In genomic region chr3R:28623564-28623963, dm6 we compare ENCODE assay signal across 2 fruit fly cellular contexts.
TF ChIP-seq lines count a peak whose summit lies in the region.

No protein-coding gene starts in this region.

TF ChIP-seq in whole organism, embryonic, 481 proteins besides CTCF, POLR2A, EP300 and RAD21 (continued from another document and continues in another):
- TF ChIP-seq dimm (GFP tag; IDR thresholded peaks at IDR 0.05; lab: Robert Waterston, UW) = no peak
- TF ChIP-seq sqz (GFP tag; optimal IDR thresholded peaks at IDR 0.05; lab: Kevin White, UChicago) = no peak
- no peak for TF ChIP-seq ssp (GFP tag; IDR thresholded peaks at IDR 0.05; lab: Robert Waterston, UW)
- TF ChIP-seq vvl (GFP tag; IDR thresholded peaks at IDR 0.05; lab: Robert Waterston, UW) = no peak
- no peak for TF ChIP-seq CG1832 (GFP tag; optimal IDR thresholded peaks at IDR 0.05; lab: Kevin White, UChicago)
- TF ChIP-seq Tbp (GFP tag; optimal IDR thresholded peaks at IDR 0.05; lab: Kevin White, UChicago) = no peak
- TF ChIP-seq crol (GFP tag; IDR thresholded peaks at IDR 0.05; lab: Robert Waterston, UW) = no peak
- TF ChIP-seq hb (GFP tag; IDR thresholded peaks at IDR 0.05; lab: Robert Waterston, UW; ENCODE audit: partially characterized antibody) = no peak
- no peak for TF ChIP-seq ranshi (GFP tag; IDR thresholded peaks at IDR 0.05; lab: Robert Waterston, UW)
- TF ChIP-seq ro (GFP tag; IDR thresholded peaks at IDR 0.05; lab: Robert Waterston, UW) = no peak
- peak; percentile 36 for TF ChIP-seq CG17359 (tag; optimal IDR thresholded peaks at IDR 0.05; lab: Kevin White, UChicago)
- no peak for TF ChIP-seq gcm (GFP tag; optimal IDR thresholded peaks at IDR 0.05; lab: Kevin White, UChicago)
- no peak for TF ChIP-seq Rx (GFP tag; IDR thresholded peaks at IDR 0.05; lab: Robert Waterston, UW)
- no peak for TF ChIP-seq CG17568 (GFP tag; optimal IDR thresholded peaks at IDR 0.05; lab: Kevin White, UChicago)
- TF ChIP-seq CG10147 (GFP tag; optimal IDR thresholded peaks at IDR 0.05; lab: Kevin White, UChicago) = no peak
- TF ChIP-seq CG10979 (tag; optimal IDR thresholded peaks at IDR 0.05; lab: Kevin White, UChicago) = peak; percentile 22
- peak; percentile 32 for TF ChIP-seq unpg (GFP tag; optimal IDR thresholded peaks at IDR 0.05; lab: Kevin White, UChicago)
- no peak for TF ChIP-seq Kr (GFP tag; optimal IDR thresholded peaks at IDR 0.05; lab: Kevin White, UChicago)
- no peak for TF ChIP-seq CG18764 (GFP tag; optimal IDR thresholded peaks at IDR 0.05; lab: Kevin White, UChicago)
- no peak for TF ChIP-seq CG6175 (GFP tag; IDR thresholded peaks at IDR 0.05; lab: Robert Waterston, UW)
- TF ChIP-seq ash1 (GFP tag; optimal IDR thresholded peaks at IDR 0.05; lab: Kevin White, UChicago) = no peak
- TF ChIP-seq CHES-1-like (GFP tag; optimal IDR thresholded peaks at IDR 0.05; lab: Kevin White, UChicago) = no peak
- TF ChIP-seq jing (GFP tag; optimal IDR thresholded peaks at IDR 0.05; lab: Kevin White, UChicago) = no peak
- no peak for TF ChIP-seq lola (GFP tag; optimal IDR thresholded peaks at IDR 0.05; lab: Kevin White, UChicago)
- TF ChIP-seq run (tag; optimal IDR thresholded peaks at IDR 0.05; lab: Kevin White, UChicago) = no peak
- TF ChIP-seq CG7928 (GFP tag; optimal IDR thresholded peaks at IDR 0.05; lab: Kevin White, UChicago) = no peak
- TF ChIP-seq CG6813 (GFP tag; optimal IDR thresholded peaks at IDR 0.05; lab: Kevin White, UChicago) = no peak
- TF ChIP-seq wdn (GFP tag; IDR thresholded peaks at IDR 0.05; lab: Robert Waterston, UW) = no peak
- TF ChIP-seq Sin3A (optimal IDR thresholded peaks at IDR 0.05; lab: Kevin White, UChicago) = no peak
- no peak for TF ChIP-seq br (optimal IDR thresholded peaks at IDR 0.05; lab: Kevin White, UChicago)
- no peak for TF ChIP-seq CG6854 (GFP tag; optimal IDR thresholded peaks at IDR 0.05; lab: Kevin White, UChicago)
- peak; percentile 23 for TF ChIP-seq Ets65A (GFP tag; lab: Kevin White, UChicago)
- TF ChIP-seq ems (GFP tag; optimal IDR thresholded peaks at IDR 0.05; lab: Kevin White, UChicago) = no peak
- no peak for TF ChIP-seq hbn (GFP tag; IDR thresholded peaks at IDR 0.05; lab: Robert Waterston, UW; ENCODE audit: partially characterized antibody)
- peak; percentile 43 for TF ChIP-seq phol (tag; optimal IDR thresholded peaks at IDR 0.05; lab: Kevin White, UChicago)
- no peak for TF ChIP-seq mirr (GFP tag; optimal IDR thresholded peaks at IDR 0.05; lab: Kevin White, UChicago)
- TF ChIP-seq insv (GFP tag; optimal IDR thresholded peaks at IDR 0.05; lab: Kevin White, UChicago) = no peak
- no peak for TF ChIP-seq CG3726 (GFP tag; IDR thresholded peaks at IDR 0.05; lab: Robert Waterston, UW)
- TF ChIP-seq CG11504 (tag; optimal IDR thresholded peaks at IDR 0.05; lab: Kevin White, UChicago) = peak; percentile 62
- no peak for TF ChIP-seq danr (GFP tag; IDR thresholded peaks at IDR 0.05; lab: Robert Waterston, UW)
- TF ChIP-seq CG2712 (tag; optimal IDR thresholded peaks at IDR 0.05; lab: Kevin White, UChicago) = peak; percentile 35
- no peak for TF ChIP-seq aop (GFP tag; IDR thresholded peaks at IDR 0.05; lab: Robert Waterston, UW)
- TF ChIP-seq sug (tag; optimal IDR thresholded peaks at IDR 0.05; lab: Kevin White, UChicago) = no peak
- no peak for TF ChIP-seq slp2 (GFP tag; optimal IDR thresholded peaks at IDR 0.05; lab: Kevin White, UChicago)
- no peak for TF ChIP-seq CG11560 (tag; IDR thresholded peaks at IDR 0.05; lab: Robert Waterston, UW)
- TF ChIP-seq row (GFP tag; IDR thresholded peaks at IDR 0.05; lab: Robert Waterston, UW) = peak; percentile 51; the same call in 2 of the 3 replicates
- TF ChIP-seq CG15269 (tag; optimal IDR thresholded peaks at IDR 0.05; lab: Kevin White, UChicago) = peak; percentile 33
- TF ChIP-seq E2f1 (GFP tag; IDR thresholded peaks at IDR 0.05; lab: Robert Waterston, UW) = no peak
- peak; percentile 22 for TF ChIP-seq CG18262 (tag; optimal IDR thresholded peaks at IDR 0.05; lab: Kevin White, UChicago)
- TF ChIP-seq Hr3 (GFP tag; optimal IDR thresholded peaks at IDR 0.05; lab: Kevin White, UChicago) = no peak
- TF ChIP-seq Eip74EF (GFP tag; optimal IDR thresholded peaks at IDR 0.05; lab: Kevin White, UChicago) = no peak
- no peak for TF ChIP-seq CG9932 (GFP tag; IDR thresholded peaks at IDR 0.05; lab: Robert Waterston, UW)
- no peak for TF ChIP-seq CG11723 (GFP tag; optimal IDR thresholded peaks at IDR 0.05; lab: Kevin White, UChicago)
- no peak for TF ChIP-seq CG14050 (GFP tag; IDR thresholded peaks at IDR 0.05; lab: Robert Waterston, UW)
- no peak for TF ChIP-seq Gsc (GFP tag; IDR thresholded peaks at IDR 0.05; lab: Robert Waterston, UW)
- TF ChIP-seq nmo (GFP tag; optimal IDR thresholded peaks at IDR 0.05; lab: Kevin White, UChicago) = peak; percentile 33
- TF ChIP-seq CG14667 (GFP tag; IDR thresholded peaks at IDR 0.05; lab: Robert Waterston, UW) = no peak
- no peak for TF ChIP-seq Bgb (GFP tag; IDR thresholded peaks at IDR 0.05; lab: Robert Waterston, UW; ENCODE audit: partially characterized antibody)
- no peak for TF ChIP-seq Lpt (GFP tag; optimal IDR thresholded peaks at IDR 0.05; lab: Kevin White, UChicago)
- no peak for TF ChIP-seq Mrtf (GFP tag; IDR thresholded peaks at IDR 0.05; lab: Robert Waterston, UW)
- TF ChIP-seq ap (GFP tag; IDR thresholded peaks at IDR 0.05; lab: Robert Waterston, UW) = no peak
- no peak for TF ChIP-seq CG31224 (GFP tag; IDR thresholded peaks at IDR 0.05; lab: Robert Waterston, UW)
- TF ChIP-seq Ravus (GFP tag; IDR thresholded peaks at IDR 0.05; lab: Robert Waterston, UW) = no peak
- TF ChIP-seq CG12104 (GFP tag; optimal IDR thresholded peaks at IDR 0.05; lab: Kevin White, UChicago) = no peak
- no peak for TF ChIP-seq CG31388 (GFP tag; optimal IDR thresholded peaks at IDR 0.05; lab: Kevin White, UChicago)
- TF ChIP-seq CG9437 (GFP tag; optimal IDR thresholded peaks at IDR 0.05; lab: Kevin White, UChicago) = no peak
- no peak for TF ChIP-seq Dbx (GFP tag; IDR thresholded peaks at IDR 0.05; lab: Robert Waterston, UW)
- no peak for TF ChIP-seq CG9727 (GFP tag; optimal IDR thresholded peaks at IDR 0.05; lab: Kevin White, UChicago)
- no peak for TF ChIP-seq CG33213 (GFP tag; optimal IDR thresholded peaks at IDR 0.05; lab: Kevin White, UChicago)
- no peak for TF ChIP-seq tio (GFP tag; optimal IDR thresholded peaks at IDR 0.05; lab: Kevin White, UChicago)
- TF ChIP-seq eve (GFP tag; optimal IDR thresholded peaks at IDR 0.05; lab: Kevin White, UChicago) = no peak

TF ChIP-seq in whole organism, prepupa, 60 proteins besides CTCF, POLR2A, EP300 and RAD21 (continued from another document):
- peak; percentile 22 for TF ChIP-seq CG8319 (GFP tag; optimal IDR thresholded peaks at IDR 0.05; lab: Kevin White, UChicago)
- TF ChIP-seq cyc (GFP tag; optimal IDR thresholded peaks at IDR 0.05; lab: Kevin White, UChicago) = peak; percentile 25
- TF ChIP-seq fkh (GFP tag; optimal IDR thresholded peaks at IDR 0.05; lab: Kevin White, UChicago) = no peak
- peak; percentile 27 for TF ChIP-seq fd59A (GFP tag; optimal IDR thresholded peaks at IDR 0.05; lab: Kevin White, UChicago)
- TF ChIP-seq CG3919 (GFP tag; optimal IDR thresholded peaks at IDR 0.05; lab: Kevin White, UChicago) = peak; percentile 51
- no peak for TF ChIP-seq dac (GFP tag; optimal IDR thresholded peaks at IDR 0.05; lab: Kevin White, UChicago)
- TF ChIP-seq fd85E (GFP tag; optimal IDR thresholded peaks at IDR 0.05; lab: Kevin White, UChicago) = no peak
- peak; percentile 35 for TF ChIP-seq CG8632 (GFP tag; optimal IDR thresholded peaks at IDR 0.05; lab: Kevin White, UChicago)
- peak; percentile 66; the same call in 2 of the 3 replicates for TF ChIP-seq eg (GFP tag; IDR thresholded peaks at IDR 0.05; lab: Robert Waterston, UW)
- peak; percentile 55 for TF ChIP-seq Gug (GFP tag; IDR thresholded peaks at IDR 0.05; lab: Robert Waterston, UW)
- peak; percentile 36 for TF ChIP-seq Sox14 (GFP tag; optimal IDR thresholded peaks at IDR 0.05; lab: Kevin White, UChicago)
- TF ChIP-seq CG11902 (GFP tag; optimal IDR thresholded peaks at IDR 0.05; lab: Kevin White, UChicago) = peak; percentile 20
- TF ChIP-seq CG3032 (tag; optimal IDR thresholded peaks at IDR 0.05; lab: Kevin White, UChicago) = peak; percentile 32
- TF ChIP-seq OdsH (GFP tag; optimal IDR thresholded peaks at IDR 0.05; lab: Kevin White, UChicago) = peak; percentile 67
- peak; percentile 37 for TF ChIP-seq CG6792 (GFP tag; optimal IDR thresholded peaks at IDR 0.05; lab: Kevin White, UChicago)
- TF ChIP-seq svp (GFP tag; lab: Kevin White, UChicago) = peak; percentile 74
- peak; percentile 38 for TF ChIP-seq CG10669 (GFP tag; optimal IDR thresholded peaks at IDR 0.05; lab: Kevin White, UChicago)
- TF ChIP-seq dsx (GFP tag; optimal IDR thresholded peaks at IDR 0.05; lab: Kevin White, UChicago; ENCODE audit: poor library complexity, severe bottlenecking) = peak; percentile 40
- peak; percentile 58 for TF ChIP-seq pdm3 (GFP tag; optimal IDR thresholded peaks at IDR 0.05; lab: Kevin White, UChicago)
- TF ChIP-seq Hr39 (GFP tag; optimal IDR thresholded peaks at IDR 0.05; lab: Kevin White, UChicago) = peak; percentile 43
- peak; percentile 46 for TF ChIP-seq Eip75B (GFP tag; optimal IDR thresholded peaks at IDR 0.05; lab: Kevin White, UChicago)
- TF ChIP-seq Hr4 (GFP tag; optimal IDR thresholded peaks at IDR 0.05; lab: Kevin White, UChicago) = peak; percentile 75
- peak; percentile 29 for TF ChIP-seq Sox102F (GFP tag; optimal IDR thresholded peaks at IDR 0.05; lab: Kevin White, UChicago)
- TF ChIP-seq CG6808 (GFP tag; optimal IDR thresholded peaks at IDR 0.05; lab: Kevin White, UChicago) = peak; percentile 11
- TF ChIP-seq acj6 (GFP tag; optimal IDR thresholded peaks at IDR 0.05; lab: Kevin White, UChicago) = peak; percentile 27
- TF ChIP-seq Ets21C (GFP tag; optimal IDR thresholded peaks at IDR 0.05; lab: Kevin White, UChicago) = no peak
- no peak for TF ChIP-seq CG6854 (GFP tag; optimal IDR thresholded peaks at IDR 0.05; lab: Kevin White, UChicago)
- peak; percentile 61 for TF ChIP-seq CG6163 (GFP tag; IDR thresholded peaks at IDR 0.05; lab: Robert Waterston, UW)
- TF ChIP-seq esn (GFP tag; optimal IDR thresholded peaks at IDR 0.05; lab: Kevin White, UChicago) = peak; percentile 56
- TF ChIP-seq CG31627 (GFP tag; optimal IDR thresholded peaks at IDR 0.05; lab: Kevin White, UChicago) = peak; percentile 29
- no peak for TF ChIP-seq CG9139 (GFP tag; optimal IDR thresholded peaks at IDR 0.05; lab: Kevin White, UChicago)
- TF ChIP-seq Hr38 (GFP tag; optimal IDR thresholded peaks at IDR 0.05; lab: Kevin White, UChicago) = no peak
- peak; percentile 46 for TF ChIP-seq net (GFP tag; optimal IDR thresholded peaks at IDR 0.05; lab: Kevin White, UChicago)
- TF ChIP-seq Blimp-1 (GFP tag; optimal IDR thresholded peaks at IDR 0.05; lab: Kevin White, UChicago) = no peak
- peak; percentile 57 for TF ChIP-seq CG6276 (GFP tag; optimal IDR thresholded peaks at IDR 0.05; lab: Kevin White, UChicago)
- TF ChIP-seq ss (GFP tag; optimal IDR thresholded peaks at IDR 0.05; lab: Kevin White, UChicago) = peak in 1 of 2 experiments; percentile 38
- TF ChIP-seq Eip78C (GFP tag; lab: Kevin White, UChicago) = peak; percentile 94
- TF ChIP-seq topi (GFP tag; optimal IDR thresholded peaks at IDR 0.05; lab: Kevin White, UChicago) = peak; percentile 21
